Worm (Caenorhabditis elegans) whole organism, L2 larva: Measurements from ENCODE around the gene ZK666.11.
"Not testable (repeated sequence)": the region's sequence is repeated elsewhere in the genome, so short reads cannot be mapped to it uniquely, and the experiment has no call there.

Experiments used
- C34F6.9 ChIP-seq: fragments of 150-350 bp; optimal IDR thresholded peaks from 2 replicates; lab custom pipeline; 2014; ENCODE audit warnings: missing biosample characterization, missing genetic modification characterization
- F13H6.1 ChIP-seq: sonication (generic microtip); optimal IDR thresholded peaks from 2 replicates; lab custom pipeline; 2016; ENCODE audit warnings: missing genetic modification characterization, missing compliant biosample characterization
- R02D3.7 ChIP-seq: fragments of 150-350 bp; optimal IDR thresholded peaks from 2 replicates; lab custom pipeline; 2014; ENCODE audit warnings: missing biosample characterization, missing genetic modification characterization
- Y55F3AM.14 ChIP-seq: fragments of 200-800 bp; sonication (Bioruptor generic); optimal IDR thresholded peaks from 2 replicates; lab custom pipeline; 2018; ENCODE audit warnings: mild to moderate bottlenecking, missing genetic modification characterization, missing compliant biosample characterization
- ZK546.5 ChIP-seq: sonication (generic microtip); optimal IDR thresholded peaks from 2 replicates; lab custom pipeline; 2017; ENCODE audit warnings: missing biosample characterization, missing genetic modification characterization
- alr-1 ChIP-seq: fragments of 150-350 bp; optimal IDR thresholded peaks from 2 replicates; lab custom pipeline; 2014; ENCODE audit warnings: missing biosample characterization, missing genetic modification characterization
- aly-2 ChIP-seq: fragments of 150-350 bp; optimal IDR thresholded peaks from 2 replicates; lab custom pipeline; 2014; ENCODE audit warnings: missing biosample characterization, missing genetic modification characterization
- ama-1 ChIP-seq: fragments of 150-350 bp; optimal IDR thresholded peaks from 2 replicates; lab custom pipeline; 2018; ENCODE audit warnings: inconsistent platforms
- ceh-16 ChIP-seq: fragments of 150-350 bp; optimal IDR thresholded peaks from 2 replicates; lab custom pipeline; 2014; ENCODE audit warnings: missing biosample characterization, missing genetic modification characterization
- ceh-82 ChIP-seq: fragments of 150-350 bp; optimal IDR thresholded peaks from 2 replicates; lab custom pipeline; 2014; ENCODE audit warnings: missing biosample characterization, missing genetic modification characterization
- egl-27 ChIP-seq: sonication (generic microtip); optimal IDR thresholded peaks from 3 replicates; lab custom pipeline; 2017; ENCODE audit warnings: missing biosample characterization, missing genetic modification reagents, missing genetic modification characterization
- elt-3 ChIP-seq: sonication (generic microtip); optimal IDR thresholded peaks from 2 replicates; lab custom pipeline; 2017; ENCODE audit warnings: missing biosample characterization, missing genetic modification characterization
- fos-1 ChIP-seq: fragments of 150-350 bp; optimal IDR thresholded peaks from 2 replicates; lab custom pipeline; 2014; ENCODE audit warnings: missing biosample characterization, missing genetic modification characterization
- lin-11 ChIP-seq: fragments of 150-350 bp; sonication (generic microtip); optimal IDR thresholded peaks from 2 replicates; lab custom pipeline; 2014; ENCODE audit warnings: missing biosample characterization, missing genetic modification characterization, inconsistent platforms, mixed read lengths
- lin-13 ChIP-seq: fragments of 150-350 bp; optimal IDR thresholded peaks from 2 replicates; lab custom pipeline; 2014; ENCODE audit warnings: missing biosample characterization, missing genetic modification reagents, missing genetic modification characterization
- lsy-2 ChIP-seq, 2 experiments: fragments of 150-350 bp in 1 of 2; sonication (generic microtip) in 1 of 2; optimal IDR thresholded peaks; 2 replicates each; lab custom pipeline; 2014 to 2017; ENCODE audit warnings: missing biosample characterization in 2 of 2, missing genetic modification characterization in 2 of 2
- mab-5 ChIP-seq: fragments of 150-350 bp; optimal IDR thresholded peaks from 2 replicates; lab custom pipeline; 2014; ENCODE audit warnings: missing biosample characterization, missing genetic modification characterization
- mbf-1 ChIP-seq: sonication (generic microtip); optimal IDR thresholded peaks from 2 replicates; lab custom pipeline; 2017; ENCODE audit warnings: missing biosample characterization, missing genetic modification characterization
- nhr-129 ChIP-seq: fragments of 150-350 bp; optimal IDR thresholded peaks from 2 replicates; lab custom pipeline; 2014; ENCODE audit warnings: missing biosample characterization, missing genetic modification characterization
- nhr-21 ChIP-seq: fragments of 150-350 bp; optimal IDR thresholded peaks from 2 replicates; lab custom pipeline; 2014; ENCODE audit warnings: missing biosample characterization, missing genetic modification characterization
- nhr-237 ChIP-seq: fragments of 150-350 bp; optimal IDR thresholded peaks from 2 replicates; lab custom pipeline; 2014; ENCODE audit warnings: missing biosample characterization, missing genetic modification characterization
- nhr-25 ChIP-seq: fragments of 150-350 bp; sonication (generic microtip); optimal IDR thresholded peaks from 3 replicates; lab custom pipeline; 2014; ENCODE audit warnings: missing biosample characterization, missing genetic modification characterization
- nhr-77 ChIP-seq: fragments of 150-350 bp; optimal IDR thresholded peaks from 2 replicates; lab custom pipeline; 2014; ENCODE audit warnings: missing biosample characterization, missing genetic modification characterization
- peb-1 ChIP-seq: fragments of 150-350 bp; optimal IDR thresholded peaks from 2 replicates; lab custom pipeline; 2014; ENCODE audit warnings: missing biosample characterization, missing genetic modification characterization
- sem-4 ChIP-seq: fragments of 150-350 bp; optimal IDR thresholded peaks from 2 replicates; lab custom pipeline; 2014; ENCODE audit warnings: missing biosample characterization, missing genetic modification reagents, missing genetic modification characterization
- skn-1 ChIP-seq: sonication (generic microtip); optimal IDR thresholded peaks from 2 replicates; lab custom pipeline; 2017; ENCODE audit warnings: missing biosample characterization, missing genetic modification characterization
- sma-3 ChIP-seq: sonication (generic microtip); optimal IDR thresholded peaks from 2 replicates; lab custom pipeline; 2016; ENCODE audit warnings: missing genetic modification reagents, missing genetic modification characterization, missing compliant biosample characterization
- sma-9 ChIP-seq, 2 experiments: fragments of 150-350 bp in 1 of 2; sonication (generic microtip) in 1 of 2; optimal IDR thresholded peaks; 2 replicates each; lab custom pipeline; 2014 to 2016; ENCODE audit warnings: missing genetic modification characterization in 2 of 2, mild to moderate bottlenecking in 1 of 2, missing biosample characterization in 1 of 2, missing compliant biosample characterization in 1 of 2, missing genetic modification reagents in 1 of 2, moderate library complexity in 1 of 2
- snpc-4 ChIP-seq: fragments of 150-350 bp; optimal IDR thresholded peaks from 2 replicates; lab custom pipeline; 2014; ENCODE audit warnings: missing biosample characterization, missing genetic modification characterization
- unc-39 ChIP-seq: fragments of 150-350 bp; optimal IDR thresholded peaks from 2 replicates; lab custom pipeline; 2014; ENCODE audit warnings: missing biosample characterization, missing genetic modification characterization
- ztf-4 ChIP-seq: fragments of 150-350 bp; optimal IDR thresholded peaks from 2 replicates; lab custom pipeline; 2014; ENCODE audit warnings: missing biosample characterization, missing genetic modification characterization

ZK666.11 gene

DNA sequence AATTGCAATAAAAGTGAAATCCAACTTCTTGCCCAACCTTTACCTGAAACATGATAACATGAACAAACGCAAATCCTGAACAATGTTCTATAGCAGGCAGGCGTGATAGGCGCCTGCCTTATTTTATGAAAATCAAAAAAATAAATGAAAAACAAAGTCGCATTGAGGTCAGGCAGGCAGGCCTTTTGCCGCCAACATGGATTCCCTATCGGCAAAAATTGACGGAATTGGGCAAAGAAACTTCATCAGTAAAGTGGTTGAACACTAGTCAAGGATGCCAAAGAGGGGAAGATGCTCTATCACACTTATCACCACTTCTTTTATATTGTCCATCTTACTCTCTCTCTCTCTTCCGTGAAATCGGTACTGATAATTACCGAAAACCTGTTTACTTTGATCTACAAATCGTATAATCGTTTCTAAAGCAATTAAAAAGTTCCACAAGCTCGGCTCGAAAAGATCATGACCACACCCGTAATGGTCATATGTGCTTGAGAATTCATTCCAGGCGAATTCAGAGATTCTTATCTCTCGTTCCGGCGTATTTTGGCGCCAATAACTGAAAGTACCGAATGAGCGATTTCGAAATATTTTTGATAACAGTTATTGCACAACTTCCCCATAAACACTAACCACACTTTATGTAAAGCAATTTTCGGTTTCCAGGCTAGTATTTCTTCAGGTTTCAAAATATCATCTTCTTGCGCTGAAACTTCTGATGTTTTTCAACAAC, at the start of gene ZK666.11, which contains the start of gene clec-60:
Gene ZK666.11, plus strand, starts transcription at position 699 of the 733 bp plus-strand sequence.
Gene clec-60, minus strand, starts transcription at position 51 of the 733 bp plus-strand sequence.
- TF ChIP-seq fos-1 (tag; lab: Kevin White, UChicago) (peak; percentile 28), R02D3.7 (tag; lab: Kevin White, UChicago) (no peak)

DNA sequence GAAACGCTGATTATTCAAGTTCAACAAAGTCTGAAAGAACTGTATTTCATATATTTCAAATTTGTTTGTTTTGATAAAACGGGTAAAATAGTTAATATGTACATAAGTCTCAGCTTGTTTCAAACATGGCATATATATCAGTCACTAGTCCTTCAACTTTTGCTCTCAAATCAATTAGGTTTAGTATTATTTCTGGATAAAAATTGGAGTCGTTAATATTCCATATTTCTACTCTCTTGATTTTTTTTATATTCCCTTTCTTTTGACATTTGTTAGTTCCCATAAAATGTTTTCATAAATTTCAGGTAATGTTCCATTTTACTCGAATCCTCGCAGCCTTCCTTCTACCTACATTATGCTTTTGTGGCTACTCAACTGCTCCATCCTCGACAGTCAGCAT, 46.5 kb upstream of the ZK666.11 start, which contains the start of gene cut-4:
Gene cut-4, plus strand, starts transcription at position 301 of the 400 bp plus-strand sequence.
- TF ChIP-seq ztf-4 (no peak), C34F6.9 (tag; lab: Kevin White, UChicago) (no peak), skn-1 (no peak), mbf-1 (no peak), mab-5 (tag; lab: Kevin White, UChicago) (no peak), ceh-16 (tag; lab: Kevin White, UChicago) (no peak), ama-1 (no peak)

DNA sequence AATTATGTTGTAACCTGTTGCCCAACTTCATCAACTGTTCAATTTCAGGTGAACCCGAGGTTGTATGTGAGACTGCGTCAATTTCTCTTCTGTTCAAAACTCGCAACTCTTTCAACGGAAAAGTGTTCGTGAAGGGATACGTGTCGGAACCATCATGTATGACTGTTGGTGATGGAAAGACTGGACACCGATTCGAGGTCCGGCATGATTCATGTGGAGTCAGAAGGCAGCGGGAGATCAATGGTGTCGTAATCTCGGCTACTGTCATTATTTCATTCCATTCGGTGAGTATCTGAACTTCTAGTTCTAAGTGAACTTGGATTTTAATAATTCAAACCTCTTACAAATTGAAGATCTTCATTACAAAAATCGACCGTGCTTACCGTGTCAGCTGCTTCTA, 44.5 kb upstream of the ZK666.11 start:
- TF ChIP-seq unc-39 (tag; lab: Kevin White, UChicago) (no peak), aly-2 (tag; lab: Kevin White, UChicago) (no peak), nhr-237 (no peak), nhr-25 (tag; lab: Kevin White, UChicago) (no peak), lin-13 (GFP tag; lab: Kevin White, UChicago) (no peak), C34F6.9 (tag; lab: Kevin White, UChicago) (no peak), snpc-4 (tag; lab: Kevin White, UChicago) (no peak), sem-4 (tag; lab: Kevin White, UChicago) (no peak), ceh-82 (tag; lab: Kevin White, UChicago) (no peak), Y55F3AM.14 (GFP tag; lab: Kevin White, UChicago) (no peak), ZK546.5 (tag; lab: Kevin White, UChicago) (no peak), alr-1 (tag; lab: Kevin White, UChicago) (no peak)

DNA sequence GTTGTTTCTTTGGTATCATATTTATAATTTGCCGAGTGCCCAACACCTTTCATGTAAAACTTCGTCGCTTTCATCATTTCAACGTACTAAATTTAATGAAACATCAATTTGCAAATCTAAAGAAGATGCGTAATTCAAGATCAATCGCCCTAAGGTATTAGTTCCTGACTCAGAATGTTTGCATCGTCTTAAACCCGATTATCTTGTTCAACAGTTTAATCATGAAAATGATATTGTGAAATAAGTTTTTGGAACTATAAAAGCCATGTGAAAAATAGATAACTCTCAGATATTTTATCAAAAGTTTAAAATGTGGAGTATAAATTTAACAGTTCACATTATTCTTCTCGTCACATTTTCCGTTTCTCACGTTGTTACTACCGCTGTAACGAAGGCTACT, 42.3 kb upstream of the ZK666.11 start, which contains the start of gene E04D5.4:
Gene E04D5.4, plus strand, starts transcription at position 301 of the 400 bp plus-strand sequence.
- TF ChIP-seq aly-2 (tag; lab: Kevin White, UChicago) (no peak), nhr-25 (tag; lab: Kevin White, UChicago) (no peak), egl-27 (no peak), peb-1 (tag; lab: Kevin White, UChicago) (no peak), R02D3.7 (tag; lab: Kevin White, UChicago) (no peak)

DNA sequence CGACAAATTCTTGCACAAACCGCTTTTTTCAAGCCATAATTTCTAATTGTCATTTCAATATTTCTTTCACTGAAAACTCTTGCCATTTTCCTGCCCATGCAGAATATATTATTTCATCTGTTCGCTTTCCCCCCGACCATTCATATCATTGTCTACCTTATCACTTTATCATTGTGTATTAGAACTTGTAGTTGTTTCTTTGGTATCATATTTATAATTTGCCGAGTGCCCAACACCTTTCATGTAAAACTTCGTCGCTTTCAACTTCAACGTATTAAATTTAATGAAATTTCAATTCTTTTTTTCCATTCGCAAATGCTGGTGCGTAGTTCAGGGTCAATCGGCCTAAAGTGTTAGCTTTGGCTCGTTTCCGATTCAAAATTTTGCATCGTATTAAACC, 39.5 kb upstream of the ZK666.11 start, which contains the start of gene ZK673.1:
Gene ZK673.1, plus strand, starts transcription at position 301 of the 400 bp plus-strand sequence.
- not testable (repeated sequence) for TF ChIP-seq sma-3 (GFP tag; lab: Kevin White, UChicago); ceh-82 (tag; lab: Kevin White, UChicago); elt-3

DNA sequence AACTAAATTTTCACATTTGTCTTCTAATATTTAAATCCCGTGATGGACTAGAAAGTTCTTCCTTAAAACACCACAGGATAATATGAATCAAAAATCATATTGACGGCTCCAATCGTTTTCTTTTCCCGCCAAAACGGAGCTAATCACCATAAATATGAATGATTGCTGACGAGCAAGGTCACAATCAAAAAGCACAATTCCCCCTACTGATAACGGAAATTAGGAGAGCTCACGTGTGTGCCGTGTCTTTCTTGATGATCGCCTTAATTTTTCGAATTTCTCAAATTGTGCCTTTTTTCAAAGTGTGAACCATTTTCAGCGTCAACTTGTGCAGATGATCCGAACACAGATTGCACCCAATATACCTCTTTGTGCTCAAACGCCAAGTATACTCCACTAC, 38.4 kb upstream of the ZK666.11 start:
- peak; percentile 50 for TF ChIP-seq sma-9 (GFP tag; optimal IDR thresholded peaks at IDR 0.05; lab: Kevin White, UChicago)
- TF ChIP-seq sma-9 (tag; optimal IDR thresholded peaks at IDR 0.05; lab: Kevin White, UChicago) = no peak
- no peak for TF ChIP-seq sma-3 (GFP tag; lab: Kevin White, UChicago)
- TF ChIP-seq fos-1 (tag; lab: Kevin White, UChicago) = peak; percentile 43

DNA sequence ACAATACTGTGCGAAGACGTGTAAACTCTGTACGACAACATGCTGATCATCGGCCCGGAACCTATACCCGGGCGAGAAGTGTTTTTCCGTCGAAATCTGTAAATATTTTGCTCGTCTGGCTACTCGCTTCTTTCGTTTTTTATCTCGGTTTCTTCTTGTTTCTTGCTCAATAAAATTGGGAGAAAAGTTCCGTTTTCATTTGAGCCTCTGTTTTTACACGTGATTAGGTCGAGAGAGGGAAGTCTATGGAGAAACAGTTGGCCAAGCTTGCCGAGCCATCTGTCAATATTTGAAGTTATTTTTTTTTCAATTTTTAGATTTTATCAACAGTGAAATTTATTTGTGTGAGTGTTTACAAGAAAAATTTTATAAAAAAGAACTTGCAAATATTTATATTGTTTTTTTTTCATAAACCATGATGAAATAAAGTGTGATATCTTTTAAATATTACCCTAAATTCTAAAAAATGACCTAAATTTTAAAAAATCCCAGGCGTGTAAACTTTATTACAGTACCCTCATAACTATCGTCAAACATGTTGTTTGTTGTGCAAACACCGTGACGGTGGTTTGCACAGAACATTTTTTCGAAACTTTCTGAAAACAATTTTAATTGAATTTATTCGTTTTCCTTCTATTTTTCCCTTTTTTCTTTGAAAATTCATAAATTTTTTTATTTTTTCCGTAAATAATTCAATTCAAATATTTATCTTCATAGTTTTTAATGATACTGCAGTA, 37.2 kb upstream of the ZK666.11 start:
- TF ChIP-seq egl-27 (no peak), F13H6.1 (tag; lab: Kevin White, UChicago) (peak; percentile 16), nhr-77 (tag; lab: Kevin White, UChicago) (no peak), nhr-129 (tag; lab: Kevin White, UChicago) (peak; percentile 22), sem-4 (tag; lab: Kevin White, UChicago) (no peak), lin-13 (GFP tag; lab: Kevin White, UChicago) (no peak), nhr-21 (no peak), Y55F3AM.14 (GFP tag; lab: Kevin White, UChicago) (no peak), snpc-4 (tag; lab: Kevin White, UChicago) (no peak), lin-11 (tag; lab: Kevin White, UChicago) (no peak), lsy-2 (tag; optimal IDR thresholded peaks at IDR 0.05; lab: Kevin White, UChicago) (peak in 1 of 2 experiments; percentile 74), sma-9 (GFP tag; optimal IDR thresholded peaks at IDR 0.05; lab: Kevin White, UChicago) (peak; percentile 34), sma-9 (tag; optimal IDR thresholded peaks at IDR 0.05; lab: Kevin White, UChicago) (no peak), nhr-25 (tag; lab: Kevin White, UChicago) (no peak)
